Fruit fly (Drosophila melanogaster) whole organism, larva: ENCODE data around the gene Ugt36D1.

Experiments
- noc ChIP-seq: fragments of 200-800 bp; sonication (Bioruptor generic); optimal IDR thresholded peaks from 3 replicates; lab custom pipeline; 2019; ENCODE audit warnings: missing biosample characterization, mild to moderate bottlenecking, missing genetic modification characterization, moderate library complexity

The Ugt36D1 gene

dm6 chr2L:18834525-18834924, 11.2 kb downstream of the Ugt36D1 start:
- no peak for TF ChIP-seq noc (tag; lab: Kevin White, UChicago)

dm6 chr2L:18839143-18839872, 16.0 kb downstream of the Ugt36D1 start, which contains the start of gene CG10600:
CG10600 (minus strand) TSS chr2L:18839679.
- TF ChIP-seq noc (tag; lab: Kevin White, UChicago), result peak; percentile 76

- no peak for TF ChIP-seq noc (tag; lab: Kevin White, UChicago)
Measured at dm6 chr2L:18841210-18841609, 17.9 kb downstream of the Ugt36D1 start, which contains the start of gene CG31752. CG31752 (minus strand) TSS chr2L:18841310.

- TF ChIP-seq noc (tag; lab: Kevin White, UChicago), result no peak
Measured at dm6 chr2L:18843560-18843959, 20.2 kb downstream of the Ugt36D1 start.

- TF ChIP-seq noc (tag; lab: Kevin White, UChicago), result no peak
Measured at dm6 chr2L:18844479-18844878, 21.1 kb downstream of the Ugt36D1 start, which contains the start of gene CG33120. CG33120 (minus strand) TSS chr2L:18844579.

- TF ChIP-seq noc (tag; lab: Kevin White, UChicago), result no peak
Measured at dm6 chr2L:18844917-18845509, 21.7 kb downstream of the Ugt36D1 start, which contains the start of gene CG17321. CG17321 (plus strand) TSS chr2L:18845184.

- TF ChIP-seq noc (tag; lab: Kevin White, UChicago), result no peak
Measured at dm6 chr2L:18846175-18846574, 22.8 kb downstream of the Ugt36D1 start.

dm6 chr2L:18846843-18847242, 23.5 kb downstream of the Ugt36D1 start:
- no peak for TF ChIP-seq noc (tag; lab: Kevin White, UChicago)

- no peak for TF ChIP-seq noc (tag; lab: Kevin White, UChicago)
Measured at dm6 chr2L:18852249-18852648, 28.9 kb downstream of the Ugt36D1 start.

dm6 chr2L:18857635-18858059, 34.3 kb downstream of the Ugt36D1 start:
- peak; percentile 96 for TF ChIP-seq noc (tag; lab: Kevin White, UChicago)

- no peak for TF ChIP-seq noc (tag; lab: Kevin White, UChicago)
Measured at dm6 chr2L:18858661-18859532, 35.5 kb downstream of the Ugt36D1 start, which contains the start of the genes CG10602 and mRpL13. CG10602 (minus strand) TSS chr2L:18859248. mRpL13 (minus strand) TSS chr2L:18859248.

- TF ChIP-seq noc (tag; lab: Kevin White, UChicago), result no peak
Measured at dm6 chr2L:18860920-18861319, 37.6 kb downstream of the Ugt36D1 start.

dm6 chr2L:18864093-18864492, 40.7 kb downstream of the Ugt36D1 start:
- TF ChIP-seq noc (tag; lab: Kevin White, UChicago), result no peak

dm6 chr2L:18864981-18865380, 41.6 kb downstream of the Ugt36D1 start:
- TF ChIP-seq noc (tag; lab: Kevin White, UChicago), result no peak

- TF ChIP-seq noc (tag; lab: Kevin White, UChicago), result no peak
Measured at dm6 chr2L:18866582-18866981, 43.2 kb downstream of the Ugt36D1 start.

dm6 chr2L:18867815-18868214, 44.5 kb downstream of the Ugt36D1 start:
- no peak for TF ChIP-seq noc (tag; lab: Kevin White, UChicago)
